Worm (Caenorhabditis elegans): ENCODE measurements around the gene T25B6.4.

The T25B6.4 gene

DNA sequence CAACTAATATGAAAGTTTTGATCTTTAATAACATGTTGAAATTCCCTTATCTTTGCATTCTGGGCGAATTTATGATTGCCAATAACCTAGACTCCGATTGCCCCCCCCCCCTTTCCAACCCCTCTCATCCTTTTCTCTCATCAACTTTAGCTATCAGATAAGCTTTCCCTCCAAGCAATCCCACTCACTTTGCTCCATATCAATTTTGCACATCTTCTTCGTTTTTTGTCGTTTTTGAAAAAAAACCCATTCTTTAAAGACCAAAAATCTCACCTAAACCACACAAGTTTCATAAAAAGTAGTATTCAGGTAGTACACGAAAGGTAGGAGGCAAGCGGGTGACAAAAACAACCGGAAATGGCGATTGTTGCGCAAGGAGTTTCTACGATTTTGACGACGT is 27.7 kb upstream of the T25B6.4 start, which contains the start of gene twk-18:
TSS of gene twk-18 (plus strand) at position 301 of the 400 bp plus-strand sequence.
- no peak for TF ChIP-seq unc-130 (tag; optimal IDR thresholded peaks at IDR 0.05)
- TF ChIP-seq fkh-4 (tag; optimal IDR thresholded peaks at IDR 0.05; ENCODE audit: borderline replicate concordance) = no peak
- no peak for TF ChIP-seq tbx-2 (tag; optimal IDR thresholded peaks at IDR 0.05)
- no peak for TF ChIP-seq efl-3 (GFP tag; optimal IDR thresholded peaks at IDR 0.05)
- TF ChIP-seq aha-1 (tag; optimal IDR thresholded peaks at IDR 0.05) = no peak
- TF ChIP-seq fos-1 (tag; optimal IDR thresholded peaks at IDR 0.05) = no peak
- no peak for TF ChIP-seq mdl-1 (tag; optimal IDR thresholded peaks at IDR 0.05)
- no peak for TF ChIP-seq ceh-63 (GFP tag; optimal IDR thresholded peaks at IDR 0.05)
- TF ChIP-seq nhr-11 (tag; optimal IDR thresholded peaks at IDR 0.05) = no peak
- no peak for TF ChIP-seq nhr-12 (tag; optimal IDR thresholded peaks at IDR 0.05)
- TF ChIP-seq zag-1 (tag; optimal IDR thresholded peaks at IDR 0.05) = no peak
- no peak for TF ChIP-seq nhr-77 (tag; optimal IDR thresholded peaks at IDR 0.05)
- no peak for TF ChIP-seq unc-30 (tag; optimal IDR thresholded peaks at IDR 0.05)
- no peak for TF ChIP-seq F16B12.6 (tag; optimal IDR thresholded peaks at IDR 0.05)
- TF ChIP-seq ets-5 (GFP tag; IDR thresholded peaks at IDR 0.05) = no peak
- TF ChIP-seq nhr-85 (tag) = no peak

- TF ChIP-seq nhr-20 (tag; optimal IDR thresholded peaks at IDR 0.05) (peak; percentile 86), nhr-85 (tag) (no peak)
These were observed 23.6 kb upstream of the T25B6.4 start, which contains the start of gene C24A3.4 for ce11 chrX:8991856-8992456. Gene C24A3.4, plus strand, starts transcription at chrX:8992406.

- no peak for TF ChIP-seq ceh-88 (GFP tag; IDR thresholded peaks at IDR 0.05)
- peak; percentile 61 for TF ChIP-seq ceh-8 (GFP tag; optimal IDR thresholded peaks at IDR 0.05)
- peak; percentile 91 for TF ChIP-seq lin-14 (GFP tag; optimal IDR thresholded peaks at IDR 0.05)
- TF ChIP-seq nhr-19 (GFP tag; conservative IDR thresholded peaks at IDR 0.05) = peak; percentile 14; the same call in 1 of the 2 replicates
- TF ChIP-seq ama-1 (optimal IDR thresholded peaks at IDR 0.05) = no peak
- TF ChIP-seq unc-86 (tag; optimal IDR thresholded peaks at IDR 0.05) = peak; percentile 60
- TF ChIP-seq nhr-20 (tag; optimal IDR thresholded peaks at IDR 0.05) = peak; percentile 23
- TF ChIP-seq rnt-1 (tag; optimal IDR thresholded peaks at IDR 0.05) = peak; percentile 24
- TF ChIP-seq ets-5 (GFP tag; IDR thresholded peaks at IDR 0.05) = no peak
- peak; percentile 59 for TF ChIP-seq snu-23 (GFP tag; optimal IDR thresholded peaks at IDR 0.05)
- peak; percentile 49 for TF ChIP-seq egl-13 (tag; optimal IDR thresholded peaks at IDR 0.05)
- TF ChIP-seq snpc-4 (tag; optimal IDR thresholded peaks at IDR 0.05) = no peak
- peak; percentile 51 for TF ChIP-seq swsn-7 (tag; optimal IDR thresholded peaks at IDR 0.05)
- peak; percentile 54 for TF ChIP-seq fkh-8 (tag; optimal IDR thresholded peaks at IDR 0.05)
- TF ChIP-seq lsy-2 (tag; optimal IDR thresholded peaks at IDR 0.05) = peak in 1 of 2 experiments; percentile 30
- peak; percentile 51 for TF ChIP-seq fkh-10 (GFP tag; optimal IDR thresholded peaks at IDR 0.05)
- no peak for TF ChIP-seq jun-1 (tag; optimal IDR thresholded peaks at IDR 0.05)
- no peak for TF ChIP-seq zip-4 (GFP tag; optimal IDR thresholded peaks at IDR 0.05)
- TF ChIP-seq lir-3 (tag; optimal IDR thresholded peaks at IDR 0.05; ENCODE audit: poor library complexity) = peak; percentile 16
- no peak for TF ChIP-seq C34B4.2 (tag; optimal IDR thresholded peaks at IDR 0.05)
- peak; percentile 36 for TF ChIP-seq xbp-1 (tag; optimal IDR thresholded peaks at IDR 0.05)
- peak in 2 of 3 experiments; percentile 53 to 59 for TF ChIP-seq ceh-82 (tag; optimal IDR thresholded peaks at IDR 0.05)
- TF ChIP-seq dpl-1 (GFP tag; optimal IDR thresholded peaks at IDR 0.05) = peak in 1 of 3 experiments; percentile 2
- TF ChIP-seq dsc-1 (tag; optimal IDR thresholded peaks at IDR 0.05) = peak; percentile 40
- TF ChIP-seq lin-35 (GFP tag; optimal IDR thresholded peaks at IDR 0.05) = peak in 1 of 2 experiments; percentile 11
- peak; percentile 30 for TF ChIP-seq nhr-47 (tag; optimal IDR thresholded peaks at IDR 0.05)
- TF ChIP-seq isw-1 (GFP tag; IDR thresholded peaks at IDR 0.05) = peak; percentile 12; the same call in 1 of the 2 replicates
- peak; percentile 68 for TF ChIP-seq nhr-71 (tag; optimal IDR thresholded peaks at IDR 0.05)
- peak; percentile 55 for TF ChIP-seq tbx-2 (tag; optimal IDR thresholded peaks at IDR 0.05)
These were observed 20.0 kb upstream of the T25B6.4 start for ce11 chrX:8995527-8995946.

Measured in whole organism, L1 larva.